Worm (Caenorhabditis elegans): Measurements from ENCODE around the gene gsp-2.

gsp-2 gene

ce11 chrIII:7339138-7339537 lies 2.8 kb downstream of the gsp-2 start:
- TF ChIP-seq ztf-18 (tag; optimal IDR thresholded peaks at IDR 0.05) = no peak
- TF ChIP-seq somi-1 (GFP tag; optimal IDR thresholded peaks at IDR 0.05) = no peak
- TF ChIP-seq lsl-1 (GFP tag; optimal IDR thresholded peaks at IDR 0.05) = peak; percentile 50
- TF ChIP-seq tlf-1 (GFP tag; optimal IDR thresholded peaks at IDR 0.05) = no peak
- TF ChIP-seq F57C9.4 (tag; optimal IDR thresholded peaks at IDR 0.05) = no peak
- TF ChIP-seq ztf-26 (tag; optimal IDR thresholded peaks at IDR 0.05) = no peak
- TF ChIP-seq F33H1.4 (GFP tag; IDR thresholded peaks at IDR 0.05) = peak; percentile 59; the same call in 1 of the 2 replicates
- no peak for TF ChIP-seq lin-54 (GFP tag; optimal IDR thresholded peaks at IDR 0.05)
- no peak for TF ChIP-seq zfh-2 (GFP tag; conservative IDR thresholded peaks at IDR 0.05)

DNA sequence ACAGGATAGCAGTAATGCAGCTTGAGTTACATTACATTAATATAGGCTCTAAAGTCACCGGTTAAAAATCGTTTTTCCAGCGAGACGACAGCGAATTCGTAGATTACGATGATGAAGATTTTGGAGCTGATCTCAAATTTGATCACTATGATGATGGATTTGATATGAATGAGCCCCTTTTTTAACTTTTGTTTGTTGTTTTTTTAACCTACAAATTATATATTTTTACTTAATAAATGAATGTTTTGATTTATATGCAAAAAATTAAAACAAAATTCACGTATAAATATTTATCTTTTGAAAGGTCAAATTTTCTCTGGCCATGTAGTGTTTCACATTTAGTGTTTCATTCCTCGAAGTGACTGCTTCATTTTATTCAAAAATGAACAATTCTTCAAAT lies 7.0 kb downstream of the gsp-2 start, which contains the start of gene F08F8.6:
Gene F08F8.6, plus strand, starts transcription at position 301 of the 400 bp plus-strand sequence.
- TF ChIP-seq B0336.3 (GFP tag; IDR thresholded peaks at IDR 0.05) (no peak), lsl-1 (GFP tag; optimal IDR thresholded peaks at IDR 0.05) (no peak), ama-1 (optimal IDR thresholded peaks at IDR 0.05) (no peak), ama-1 (GFP tag; optimal IDR thresholded peaks at IDR 0.05) (no peak), unc-62 (GFP tag; optimal IDR thresholded peaks at IDR 0.05) (no peak), attf-5 (GFP tag; optimal IDR thresholded peaks at IDR 0.05) (no peak), die-1 (tag; optimal IDR thresholded peaks at IDR 0.05) (no peak), gei-17 (GFP tag; optimal IDR thresholded peaks at IDR 0.05) (no peak), hmg-1.2 (GFP tag; IDR thresholded peaks at IDR 0.05) (no peak), snpc-3.4 (tag; optimal IDR thresholded peaks at IDR 0.05) (no peak), lin-35 (GFP tag; optimal IDR thresholded peaks at IDR 0.05) (no peak), bed-1 (GFP tag; IDR thresholded peaks at IDR 0.05) (no peak), cebp-1 (GFP tag; IDR thresholded peaks at IDR 0.05) (no peak), cebp-1 (tag; optimal IDR thresholded peaks at IDR 0.05) (no peak), ceh-100 (GFP tag; IDR thresholded peaks at IDR 0.05) (no peak), nhr-90 (tag; optimal IDR thresholded peaks at IDR 0.05) (no peak)

- no peak for TF ChIP-seq madf-6 (GFP tag; IDR thresholded peaks at IDR 0.05)
- TF ChIP-seq C17E4.6 (GFP tag; IDR thresholded peaks at IDR 0.05) = no peak
- TF ChIP-seq hrde-1 (tag; optimal IDR thresholded peaks at IDR 0.05; ENCODE audit: borderline replicate concordance) = no peak
- TF ChIP-seq D2030.7 (GFP tag; IDR thresholded peaks at IDR 0.05) = no peak
- no peak for TF ChIP-seq Y79H2A.3 (GFP tag; conservative IDR thresholded peaks at IDR 0.05)
- no peak for TF ChIP-seq hmg-20 (GFP tag; IDR thresholded peaks at IDR 0.05)
Observed at ce11 chrIII:7347049-7347448, 10.7 kb downstream of the gsp-2 start, which contains the start of gene F08F8.7. TSS of gene F08F8.7 (minus strand) at chrIII:7347149.

DNA sequence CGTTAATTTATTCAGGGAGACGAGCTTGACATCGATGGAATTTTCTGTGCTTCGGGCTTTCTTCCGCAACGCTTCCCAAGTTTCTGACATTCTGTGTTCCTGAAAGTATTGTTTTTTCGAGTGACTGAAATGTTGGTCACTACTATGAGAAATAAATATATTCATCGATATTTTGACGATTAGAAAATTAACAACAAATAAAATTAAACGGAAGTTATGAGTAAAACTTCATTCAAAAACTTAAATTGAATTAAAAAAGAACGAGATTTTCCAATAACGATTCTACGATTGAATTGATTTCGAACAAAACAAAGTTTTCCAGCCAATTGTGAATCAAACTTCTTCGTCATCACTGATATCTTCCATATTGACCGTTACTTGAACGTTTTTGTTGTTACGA lies 12.7 kb downstream of the gsp-2 start, which contains the start of gene gos-28:
Gene gos-28, minus strand, starts transcription at position 101 of the 400 bp plus-strand sequence.
- TF ChIP-seq tlf-1 (GFP tag; optimal IDR thresholded peaks at IDR 0.05) (no peak), ZK185.1 (tag; optimal IDR thresholded peaks at IDR 0.05; ENCODE audit: poor library complexity, severe bottlenecking) (no peak), hmg-1.2 (GFP tag; IDR thresholded peaks at IDR 0.05) (no peak), ama-1 (optimal IDR thresholded peaks at IDR 0.05) (no peak), ama-1 (GFP tag; optimal IDR thresholded peaks at IDR 0.05) (no peak), ztf-6 (GFP tag; IDR thresholded peaks at IDR 0.05) (no peak), let-526 (GFP tag; IDR thresholded peaks at IDR 0.05) (no peak), ets-4 (GFP tag; optimal IDR thresholded peaks at IDR 0.05) (no peak), tbp1 (GFP tag; optimal IDR thresholded peaks at IDR 0.05) (no peak), snpc-1.3 (tag; optimal IDR thresholded peaks at IDR 0.05; ENCODE audit: insufficient read depth) (no peak), hlh-26 (GFP tag; conservative IDR thresholded peaks at IDR 0.05) (no peak), ceh-40 (GFP tag; IDR thresholded peaks at IDR 0.05) (no peak), attf-3 (GFP tag; conservative IDR thresholded peaks at IDR 0.05) (no peak), unc-62 (GFP tag; optimal IDR thresholded peaks at IDR 0.05) (no peak), Y56A3A.18 (GFP tag; IDR thresholded peaks at IDR 0.05) (no peak), xnd-1 (tag; optimal IDR thresholded peaks at IDR 0.05) (no peak), K11D2.4 (GFP tag; IDR thresholded peaks at IDR 0.05) (no peak), dpl-1 (GFP tag; optimal IDR thresholded peaks at IDR 0.05) (no peak)
